Worm (Caenorhabditis elegans) whole organism, L3 larva: ENCODE data around the gene T23B5.4.
A peak's percentile ranks its signal among the peaks of the same experiment; 100 is the strongest.
"Not testable (repeated sequence)": the region's sequence is repeated elsewhere in the genome, so short reads cannot be mapped to it uniquely, and the experiment has no call there.

Source experiments
- ZK546.5 ChIP-seq: sonication (generic microtip); optimal IDR thresholded peaks from 2 replicates; lab custom pipeline; 2017; ENCODE audit warnings: missing biosample characterization, missing genetic modification characterization
- ceh-16 ChIP-seq: sonication (generic microtip); optimal IDR thresholded peaks from 2 replicates; lab custom pipeline; 2017; ENCODE audit warnings: missing biosample characterization, missing genetic modification characterization
- ceh-82 ChIP-seq: fragments of 150-350 bp; optimal IDR thresholded peaks from 2 replicates; lab custom pipeline; 2014; ENCODE audit warnings: missing biosample characterization, missing genetic modification characterization
- ceh-9 ChIP-seq: sonication (generic microtip); optimal IDR thresholded peaks from 2 replicates; lab custom pipeline; 2018; ENCODE audit warnings: missing biosample characterization, missing genetic modification characterization
- egl-27 ChIP-seq: sonication (generic microtip); optimal IDR thresholded peaks from 4 replicates; lab custom pipeline; 2017; ENCODE audit warnings: missing biosample characterization, missing genetic modification reagents, missing genetic modification characterization
- egl-5 ChIP-seq: fragments of 150-350 bp; optimal IDR thresholded peaks from 2 replicates; lab custom pipeline; 2017; ENCODE audit warnings: missing biosample characterization, missing genetic modification reagents, missing genetic modification characterization, inconsistent platforms
- elt-2 ChIP-seq: sonication (generic microtip); optimal IDR thresholded peaks from 2 replicates; lab custom pipeline; 2016; ENCODE audit warnings: missing genetic modification reagents, mild to moderate bottlenecking, missing genetic modification characterization, missing compliant biosample characterization
- fkh-10 ChIP-seq: sonication (generic microtip); optimal IDR thresholded peaks from 2 replicates; lab custom pipeline; 2017; ENCODE audit warnings: missing biosample characterization, missing genetic modification reagents, missing genetic modification characterization
- fkh-2 ChIP-seq: fragments of 150-350 bp; optimal IDR thresholded peaks from 2 replicates; lab custom pipeline; 2014; ENCODE audit warnings: missing biosample characterization, missing genetic modification reagents, missing genetic modification characterization
- hmg-11 ChIP-seq: sonication (generic microtip); optimal IDR thresholded peaks from 2 replicates; lab custom pipeline; 2016; ENCODE audit warnings: missing genetic modification characterization, missing compliant biosample characterization
- jun-1 ChIP-seq: fragments of 150-350 bp; optimal IDR thresholded peaks from 2 replicates; lab custom pipeline; 2014; ENCODE audit warnings: missing biosample characterization, missing genetic modification reagents, missing genetic modification characterization
- lin-39 ChIP-seq: fragments of 150-350 bp; optimal IDR thresholded peaks from 2 replicates; lab custom pipeline; 2018; ENCODE audit warnings: missing biosample characterization, missing genetic modification reagents, missing genetic modification characterization
- mml-1 ChIP-seq: fragments of 150-350 bp; sonication (generic microtip); optimal IDR thresholded peaks from 3 replicates; lab custom pipeline; 2014; ENCODE audit warnings: missing biosample characterization, missing genetic modification characterization
- nfya-1 ChIP-seq: sonication (generic microtip); optimal IDR thresholded peaks from 2 replicates; lab custom pipeline; 2017; ENCODE audit warnings: missing genetic modification characterization, mild to moderate bottlenecking, missing compliant biosample characterization, antibody characterized with exemption, moderate library complexity; ENCODE audit not compliant: insufficient read depth
- nhr-11 ChIP-seq: fragments of 150-350 bp; optimal IDR thresholded peaks from 2 replicates; lab custom pipeline; 2014; ENCODE audit warnings: missing biosample characterization, missing genetic modification characterization
- nhr-12 ChIP-seq: fragments of 150-350 bp; optimal IDR thresholded peaks from 2 replicates; lab custom pipeline; 2014; ENCODE audit warnings: missing biosample characterization, missing genetic modification characterization
- nhr-23 ChIP-seq: fragments of 150-350 bp; optimal IDR thresholded peaks from 2 replicates; lab custom pipeline; 2014; ENCODE audit warnings: missing biosample characterization, missing genetic modification reagents, missing genetic modification characterization
- nhr-25 ChIP-seq: sonication (generic microtip); optimal IDR thresholded peaks from 2 replicates; lab custom pipeline; 2017; ENCODE audit warnings: missing biosample characterization, missing genetic modification characterization
- nhr-28 ChIP-seq: fragments of 150-350 bp; optimal IDR thresholded peaks from 2 replicates; lab custom pipeline; 2014; ENCODE audit warnings: missing biosample characterization, missing genetic modification characterization
- nhr-43 ChIP-seq: sonication (generic microtip); optimal IDR thresholded peaks from 2 replicates; lab custom pipeline; 2016; ENCODE audit warnings: mild to moderate bottlenecking, missing genetic modification characterization, missing compliant biosample characterization; ENCODE audit not compliant: poor library complexity, severe bottlenecking
- nhr-67 ChIP-seq: fragments of 150-350 bp; optimal IDR thresholded peaks from 2 replicates; lab custom pipeline; 2014; ENCODE audit warnings: missing biosample characterization, missing genetic modification characterization
- pha-4 ChIP-seq: fragments of 150-350 bp; optimal IDR thresholded peaks from 2 replicates; lab custom pipeline; 2014; ENCODE audit warnings: missing biosample characterization, missing genetic modification reagents, missing genetic modification characterization
- pqm-1 ChIP-seq: fragments of 150-350 bp; optimal IDR thresholded peaks from 2 replicates; lab custom pipeline; 2017; ENCODE audit warnings: missing biosample characterization, missing genetic modification characterization, inconsistent platforms
- sea-2 ChIP-seq: fragments of 150-350 bp; sonication (generic microtip); optimal IDR thresholded peaks from 4 replicates; lab custom pipeline; 2014; ENCODE audit warnings: missing biosample characterization, missing genetic modification reagents, missing genetic modification characterization
- unc-39 ChIP-seq: sonication (generic microtip); optimal IDR thresholded peaks from 4 replicates; lab custom pipeline; 2017; ENCODE audit warnings: missing biosample characterization, missing genetic modification characterization
- unc-62 ChIP-seq: fragments of 150-350 bp; sonication (generic microtip); optimal IDR thresholded peaks from 4 replicates; lab custom pipeline; 2014; ENCODE audit warnings: missing biosample characterization, missing genetic modification reagents, missing genetic modification characterization
- zag-1 ChIP-seq: fragments of 150-350 bp; optimal IDR thresholded peaks from 2 replicates; lab custom pipeline; 2014; ENCODE audit warnings: missing biosample characterization, missing genetic modification characterization
- ztf-11 ChIP-seq: fragments of 150-350 bp; optimal IDR thresholded peaks from 2 replicates; lab custom pipeline; 2014; ENCODE audit warnings: missing biosample characterization, missing genetic modification characterization
- ztf-4 ChIP-seq: fragments of 150-350 bp; optimal IDR thresholded peaks from 2 replicates; lab custom pipeline; 2014; ENCODE audit warnings: missing biosample characterization, missing genetic modification characterization

The T23B5.4 gene

DNA sequence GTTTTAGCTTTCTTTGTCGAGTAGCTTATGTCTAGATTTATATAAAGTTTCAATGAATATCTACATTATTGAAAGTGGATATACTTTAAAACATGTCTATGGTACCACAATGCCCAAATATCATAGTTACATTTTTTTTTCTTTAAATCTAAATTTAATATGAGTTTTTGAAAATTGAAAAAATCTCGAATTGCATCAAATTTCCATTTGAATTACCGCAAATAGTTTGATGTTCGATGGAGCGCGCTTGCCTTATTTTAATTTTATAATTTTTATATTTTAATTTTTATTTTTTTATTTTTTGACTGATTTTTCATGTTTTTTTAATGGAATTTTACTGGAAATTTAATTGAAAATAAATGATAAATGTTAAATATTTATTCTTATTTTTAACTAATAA lies at the start of gene T23B5.4:
Gene T23B5.4 (plus strand): TSS at position 301 of the 400 bp plus-strand sequence.
- no peak for TF ChIP-seq mml-1 (tag; lab: Kevin White, UChicago)
- no peak for TF ChIP-seq fkh-10 (GFP tag; lab: Kevin White, UChicago)
- TF ChIP-seq pha-4 (tag; lab: Kevin White, UChicago): no peak
- no peak for TF ChIP-seq nhr-43 (tag; lab: Kevin White, UChicago)
- TF ChIP-seq zag-1 (tag; lab: Kevin White, UChicago): no peak
- TF ChIP-seq ztf-11 (tag; lab: Kevin White, UChicago): no peak
- no peak for TF ChIP-seq sea-2
- TF ChIP-seq nhr-11 (tag; lab: Kevin White, UChicago): no peak
- TF ChIP-seq fkh-2 (tag; lab: Kevin White, UChicago): no peak
- no peak for TF ChIP-seq unc-62 (GFP tag; lab: Kevin White, UChicago)
- TF ChIP-seq ceh-16 (tag; lab: Kevin White, UChicago): no peak
- TF ChIP-seq nhr-12 (tag; lab: Kevin White, UChicago): no peak
- no peak for TF ChIP-seq unc-39

DNA sequence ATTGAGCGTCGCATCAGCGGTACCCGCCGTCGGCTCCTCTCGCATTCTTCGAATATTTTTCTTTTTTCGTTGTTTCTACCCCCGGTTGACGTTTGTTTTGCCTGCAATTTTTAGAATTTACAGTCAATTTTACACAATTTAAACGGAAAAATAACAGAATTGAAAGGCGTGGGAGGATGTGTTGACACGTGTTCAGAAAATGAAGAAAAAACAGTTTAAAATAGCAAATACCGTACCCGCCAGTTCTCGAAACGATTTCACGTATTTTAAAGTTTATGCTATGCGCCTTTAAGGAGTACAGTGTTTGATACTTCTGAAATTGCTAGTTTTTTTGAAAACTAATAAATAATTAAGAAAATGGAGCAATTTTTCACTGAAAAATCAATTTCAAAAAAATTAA lies 43.9 kb upstream of the T23B5.4 start, which contains the start of gene ark-1:
Gene ark-1 (minus strand): TSS at position 101 of the 400 bp plus-strand sequence.
- TF ChIP-seq hmg-11 (tag; lab: Kevin White, UChicago) (no peak), fkh-2 (tag; lab: Kevin White, UChicago) (no peak), pqm-1 (tag; lab: Kevin White, UChicago) (no peak), mml-1 (tag; lab: Kevin White, UChicago) (no peak), nhr-28 (no peak), ceh-82 (tag; lab: Kevin White, UChicago) (no peak), ZK546.5 (no peak)

- TF ChIP-seq hmg-11 (tag; lab: Kevin White, UChicago) (peak; percentile 30), ztf-4 (tag; lab: Kevin White, UChicago) (no peak), nhr-11 (tag; lab: Kevin White, UChicago) (no peak), elt-2 (no peak)
These were observed 42.4 kb upstream of the T23B5.4 start for ce11 chrIV:12632430-12632829.

- TF ChIP-seq ztf-4 (tag; lab: Kevin White, UChicago) (no peak), nhr-25 (peak; percentile 38), nhr-23 (tag; lab: Kevin White, UChicago) (peak; percentile 29), pha-4 (tag; lab: Kevin White, UChicago) (peak; percentile 23), nfya-1 (tag; lab: Kevin White, UChicago) (peak; percentile 21)
These were observed 41.0 kb upstream of the T23B5.4 start for ce11 chrIV:12633825-12634224.

DNA sequence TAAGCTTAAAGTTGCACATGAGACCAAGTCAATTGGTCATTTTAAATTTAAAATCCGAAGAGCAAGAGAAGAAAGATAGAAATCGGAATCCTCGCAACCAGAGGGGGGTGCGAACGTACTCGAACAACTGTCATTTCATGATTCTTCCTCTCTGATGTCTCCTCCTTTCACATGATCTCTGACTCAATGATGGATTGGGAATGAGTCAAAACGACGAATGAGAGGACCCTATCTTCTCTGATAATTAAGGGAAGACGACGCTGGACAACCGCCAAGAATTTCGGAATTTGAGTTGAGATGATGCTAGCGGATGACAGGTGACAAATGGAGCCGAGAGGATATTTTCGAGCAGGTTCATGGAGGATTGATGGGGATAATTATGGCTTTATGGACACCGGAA lies 37.5 kb upstream of the T23B5.4 start:
- TF ChIP-seq lin-39 (tag; lab: Kevin White, UChicago): peak; percentile 60
- TF ChIP-seq nhr-67: no peak
- TF ChIP-seq egl-5 (tag; lab: Kevin White, UChicago): peak; percentile 75
- TF ChIP-seq ceh-9 (tag; lab: Kevin White, UChicago): no peak
- TF ChIP-seq nfya-1 (tag; lab: Kevin White, UChicago): peak; percentile 41

- not testable (repeated sequence) for TF ChIP-seq jun-1 (tag; lab: Kevin White, UChicago); ztf-4 (tag; lab: Kevin White, UChicago); fkh-10 (GFP tag; lab: Kevin White, UChicago)
- TF ChIP-seq, all 47 proteins: peak for 0; not testable (repeated sequence) for 47
These were observed 35.5 kb upstream of the T23B5.4 start, which contains the start of gene C26H9A.3 for ce11 chrIV:12639311-12639710. C26H9A.3 (minus strand) TSS chrIV:12639411.

- TF ChIP-seq sea-2: no peak
- TF ChIP-seq pqm-1 (tag; lab: Kevin White, UChicago): no peak
- no peak for TF ChIP-seq nhr-23 (tag; lab: Kevin White, UChicago)
- TF ChIP-seq egl-27 (tag; lab: Kevin White, UChicago): no peak
These were observed 34.7 kb upstream of the T23B5.4 start, which contains the start of gene vha-7 for ce11 chrIV:12640137-12640536. vha-7 (plus strand) TSS chrIV:12640462.
